Fruit fly (Drosophila melanogaster) whole organism, adult: ENCODE data around the gene CG7778.
A peak's percentile ranks its signal among the peaks of the same experiment; 100 is the strongest.

Experiments used
- CG11617 ChIP-seq: fragments of 200-800 bp; sonication (Bioruptor generic); optimal IDR thresholded peaks from 2 replicates; lab custom pipeline; 2017; ENCODE audit warnings: mild to moderate bottlenecking, missing biosample characterization, missing genetic modification reagents, missing genetic modification characterization
- CG12768 ChIP-seq: fragments of 200-800 bp; sonication (Bioruptor generic); optimal IDR thresholded peaks from 2 replicates; lab custom pipeline; 2017; ENCODE audit warnings: missing biosample characterization, missing genetic modification characterization, mild to moderate bottlenecking, moderate library complexity, missing genetic modification reagents
- CG14711 ChIP-seq: fragments of 200-800 bp; sonication (Bioruptor generic); optimal IDR thresholded peaks from 2 replicates; lab custom pipeline; 2018; ENCODE audit warnings: missing biosample characterization, mild to moderate bottlenecking, missing genetic modification characterization, moderate library complexity
- CG1620 ChIP-seq: fragments of 200-800 bp; sonication (Bioruptor generic); optimal IDR thresholded peaks from 2 replicates; lab custom pipeline; 2016; ENCODE audit warnings: missing biosample characterization, missing genetic modification characterization
- CG33017 ChIP-seq: fragments of 200-800 bp; sonication (Bioruptor generic); optimal IDR thresholded peaks from 2 replicates; lab custom pipeline; 2018; ENCODE audit warnings: missing biosample characterization, mild to moderate bottlenecking, missing genetic modification characterization, moderate library complexity
- CG5204 ChIP-seq: fragments of 200-800 bp; sonication (Bioruptor generic); optimal IDR thresholded peaks from 2 replicates; lab custom pipeline; 2016; ENCODE audit warnings: missing biosample characterization, missing genetic modification characterization
- CG7045 ChIP-seq: fragments of 200-800 bp; sonication (Bioruptor generic); optimal IDR thresholded peaks from 2 replicates; lab custom pipeline; 2017; ENCODE audit warnings: missing biosample characterization, mild to moderate bottlenecking, missing genetic modification characterization
- CG7101 ChIP-seq: fragments of 200-800 bp; sonication (Bioruptor generic); optimal IDR thresholded peaks from 2 replicates; lab custom pipeline; 2018; ENCODE audit warnings: missing biosample characterization, mild to moderate bottlenecking, missing genetic modification characterization, moderate library complexity
- Clk ChIP-seq: fragments of 200-800 bp; sonication (Bioruptor generic); optimal IDR thresholded peaks from 2 replicates; lab custom pipeline; 2017; ENCODE audit warnings: missing biosample characterization, missing genetic modification characterization
- Crg-1 ChIP-seq: fragments of 200-800 bp; sonication (Bioruptor generic); optimal IDR thresholded peaks from 2 replicates; lab custom pipeline; 2016; ENCODE audit warnings: missing biosample characterization, missing genetic modification characterization
- Hr96 ChIP-seq: fragments of 200-800 bp; sonication (Bioruptor generic); optimal IDR thresholded peaks from 2 replicates; lab custom pipeline; 2016; ENCODE audit warnings: missing biosample characterization, missing genetic modification characterization
- Mnt ChIP-seq: fragments of 200-800 bp; sonication (Bioruptor generic); optimal IDR thresholded peaks from 2 replicates; lab custom pipeline; 2016; ENCODE audit warnings: missing biosample characterization, mild to moderate bottlenecking, missing genetic modification characterization
- bab1 ChIP-seq: fragments of 200-800 bp; sonication (Bioruptor generic); optimal IDR thresholded peaks from 3 replicates; lab custom pipeline; 2019; ENCODE audit warnings: missing biosample characterization, mild to moderate bottlenecking, missing genetic modification characterization, moderate library complexity
- cic ChIP-seq: fragments of 200-800 bp; sonication (Bioruptor generic); optimal IDR thresholded peaks from 2 replicates; lab custom pipeline; 2017; ENCODE audit warnings: missing biosample characterization, mild to moderate bottlenecking, missing genetic modification characterization, moderate library complexity
- cnc ChIP-seq, 2 experiments: fragments of >200 bp; optimal IDR thresholded peaks; 2 replicates each; lab custom pipeline; 2017
- kay ChIP-seq: fragments of 200-800 bp; sonication (Bioruptor generic); peaks from one replicate; lab custom pipeline; 2016; ENCODE audit warnings: missing biosample characterization, missing genetic modification characterization, borderline replicate concordance
- ovo ChIP-seq: fragments of 200-800 bp; sonication (Bioruptor generic); optimal IDR thresholded peaks from 2 replicates; lab custom pipeline; 2016; ENCODE audit warnings: missing biosample characterization, missing genetic modification characterization
- pad ChIP-seq: fragments of 200-800 bp; sonication (Bioruptor generic); optimal IDR thresholded peaks from 3 replicates; lab custom pipeline; 2017; ENCODE audit warnings: missing biosample characterization, missing genetic modification characterization, mild to moderate bottlenecking, moderate library complexity, missing genetic modification reagents
- tj ChIP-seq: fragments of 200-800 bp; sonication (Bioruptor generic); optimal IDR thresholded peaks from 3 replicates; lab custom pipeline; 2017; ENCODE audit warnings: missing biosample characterization, mild to moderate bottlenecking, missing genetic modification characterization, moderate library complexity
- toe ChIP-seq: fragments of 200-800 bp; sonication (Bioruptor generic); optimal IDR thresholded peaks from 2 replicates; lab custom pipeline; 2016; ENCODE audit warnings: missing biosample characterization, missing genetic modification characterization

Gene CG7778

DNA sequence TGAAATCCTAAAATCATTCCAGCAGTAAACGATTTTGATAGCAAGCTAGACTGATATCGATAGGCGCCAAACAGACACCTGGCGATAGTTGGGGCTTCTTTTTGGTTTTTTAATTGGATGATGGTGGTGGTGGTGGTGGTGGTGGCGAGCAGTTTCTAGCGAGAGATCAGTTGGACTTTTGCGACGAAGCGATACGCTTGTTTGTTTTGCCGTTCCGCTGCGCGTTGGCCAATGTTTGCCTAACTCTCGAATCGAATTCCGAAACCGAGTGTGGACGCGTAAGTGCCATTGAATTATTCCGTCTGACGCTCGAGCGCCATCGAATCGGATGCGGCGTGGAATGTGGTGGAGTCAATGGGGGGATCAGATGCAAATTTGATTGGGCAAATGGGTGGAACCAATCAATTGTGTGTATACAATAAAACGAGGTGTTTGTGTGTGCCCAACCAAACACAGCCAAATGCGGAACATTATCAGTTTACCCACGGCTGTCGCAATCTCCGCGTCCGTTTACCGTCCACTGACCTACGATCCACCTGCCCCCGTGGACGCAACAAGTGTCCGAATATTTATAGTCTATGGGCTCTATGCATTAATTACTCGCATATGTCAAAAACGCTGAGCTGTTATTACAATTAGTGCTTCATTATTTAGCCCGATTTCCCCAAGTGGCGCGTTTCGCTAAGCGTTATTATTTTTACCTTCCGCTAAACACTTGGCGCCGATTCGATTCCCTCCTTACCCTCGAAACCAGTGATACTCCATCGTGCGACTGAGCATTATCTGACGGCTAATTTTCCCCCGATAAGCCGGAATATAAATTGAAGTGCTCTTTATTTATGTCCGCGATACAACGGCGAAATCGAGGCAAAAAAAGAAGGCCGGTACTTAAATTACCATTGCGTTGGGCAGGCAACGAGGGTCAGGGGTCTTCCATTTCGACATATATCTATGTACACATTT is 24.2 kb downstream of the CG7778 start, which contains the start of gene CG17292:
CG17292 (plus strand) TSS at position 91 of the 963 bp plus-strand sequence.
- peak; percentile 37 for TF ChIP-seq Crg-1
- TF ChIP-seq Hr96 = no peak
- TF ChIP-seq CG14711 (tag; lab: Kevin White, UChicago) = peak; percentile 17
- TF ChIP-seq CG5204 = no peak
- TF ChIP-seq CG7045 (GFP tag; lab: Kevin White, UChicago) = no peak
- TF ChIP-seq kay (GFP tag; lab: Kevin White, UChicago) = no peak
- TF ChIP-seq Mnt = peak; percentile 81
- TF ChIP-seq Clk (GFP tag; lab: Kevin White, UChicago) = peak; percentile 42
- peak; percentile 65 for TF ChIP-seq CG7101
- TF ChIP-seq CG1620 = peak; percentile 49
- TF ChIP-seq cnc (optimal IDR thresholded peaks at IDR 0.05; lab: Kevin White, UChicago) = no peak
- peak; percentile 90 for TF ChIP-seq cic (GFP tag; lab: Kevin White, UChicago)
- TF ChIP-seq CG33017 (tag; lab: Kevin White, UChicago) = peak; percentile 62
- peak; percentile 52 for TF ChIP-seq pad
- TF ChIP-seq CG12768 (GFP tag; lab: Kevin White, UChicago) = peak; percentile 79
- peak; percentile 58 for TF ChIP-seq ovo (GFP tag; lab: Kevin White, UChicago)
- TF ChIP-seq tj (GFP tag; lab: Kevin White, UChicago) = peak; percentile 72
- TF ChIP-seq bab1 (GFP tag; lab: Kevin White, UChicago) = peak; percentile 88
- TF ChIP-seq toe (GFP tag; lab: Kevin White, UChicago) = peak; percentile 62
- peak; percentile 70 for TF ChIP-seq CG11617

DNA sequence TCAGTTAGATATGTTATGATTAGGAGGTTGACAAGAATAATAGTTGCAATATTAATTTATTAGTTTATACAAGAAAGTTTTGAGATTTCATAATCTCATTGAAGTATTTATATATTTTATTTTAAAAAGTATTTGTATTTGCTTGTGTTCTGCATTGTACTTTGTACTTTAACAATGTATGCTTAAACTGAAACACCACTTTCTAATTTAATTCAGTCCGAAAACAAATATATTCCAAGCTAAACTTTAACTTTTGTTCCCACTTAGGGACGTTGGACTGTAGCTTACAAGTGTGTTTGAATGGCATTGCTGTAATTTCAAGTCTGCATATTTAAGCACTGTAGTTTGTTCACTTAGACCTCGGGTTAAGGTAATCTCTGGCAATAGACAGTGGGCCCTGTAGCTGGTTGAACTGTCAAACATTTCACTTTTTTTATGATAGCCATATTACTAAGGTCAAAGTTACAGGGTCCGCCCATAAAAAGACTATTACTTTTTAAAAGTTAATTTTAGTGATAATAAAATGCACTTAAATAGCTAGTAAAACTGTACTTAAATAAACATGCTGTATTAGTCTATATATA is 25.0 kb downstream of the CG7778 start:
- TF ChIP-seq CG14711 (tag; lab: Kevin White, UChicago) (peak; percentile 29), CG12768 (GFP tag; lab: Kevin White, UChicago) (peak; percentile 64), kay (GFP tag; lab: Kevin White, UChicago) (no peak), CG7101 (peak; percentile 17), toe (GFP tag; lab: Kevin White, UChicago) (peak; percentile 22), cnc (optimal IDR thresholded peaks at IDR 0.05; lab: Kevin White, UChicago) (no peak), bab1 (GFP tag; lab: Kevin White, UChicago) (peak; percentile 9), tj (GFP tag; lab: Kevin White, UChicago) (no peak)

dm6 chr2L:8372248-8372647 is 25.8 kb downstream of the CG7778 start:
- no peak for TF ChIP-seq pad
- TF ChIP-seq kay (GFP tag; lab: Kevin White, UChicago) = no peak
- no peak for TF ChIP-seq CG14711 (tag; lab: Kevin White, UChicago)
- no peak for TF ChIP-seq Hr96
- TF ChIP-seq CG7101 = no peak
- no peak for TF ChIP-seq bab1 (GFP tag; lab: Kevin White, UChicago)
- no peak for TF ChIP-seq toe (GFP tag; lab: Kevin White, UChicago)
- TF ChIP-seq Crg-1 = no peak
- TF ChIP-seq CG12768 (GFP tag; lab: Kevin White, UChicago) = no peak
- no peak for TF ChIP-seq tj (GFP tag; lab: Kevin White, UChicago)
- no peak for TF ChIP-seq CG5204
- no peak for TF ChIP-seq CG7045 (GFP tag; lab: Kevin White, UChicago)
- TF ChIP-seq Clk (GFP tag; lab: Kevin White, UChicago) = no peak
- TF ChIP-seq CG1620 = no peak
- TF ChIP-seq ovo (GFP tag; lab: Kevin White, UChicago) = no peak
- no peak for TF ChIP-seq Mnt
- TF ChIP-seq cic (GFP tag; lab: Kevin White, UChicago) = no peak
- no peak for TF ChIP-seq CG11617
- no peak for TF ChIP-seq cnc (optimal IDR thresholded peaks at IDR 0.05; lab: Kevin White, UChicago)
- TF ChIP-seq CG33017 (tag; lab: Kevin White, UChicago) = no peak

dm6 chr2L:8374235-8374634 is 27.8 kb downstream of the CG7778 start, which contains the start of gene Wdr82:
Gene Wdr82 (plus strand): TSS chr2L:8374461.
- TF ChIP-seq tj (GFP tag; lab: Kevin White, UChicago) = no peak
- peak; percentile 56 for TF ChIP-seq bab1 (GFP tag; lab: Kevin White, UChicago)

- peak; percentile 95 for TF ChIP-seq pad
- TF ChIP-seq CG1620 = peak; percentile 98
- peak; percentile 94 for TF ChIP-seq Mnt
- peak; percentile 95 for TF ChIP-seq Hr96
- peak; percentile 98 for TF ChIP-seq Crg-1
- peak; percentile 100 for TF ChIP-seq CG12768 (GFP tag; lab: Kevin White, UChicago)
- peak; percentile 93 for TF ChIP-seq cic (GFP tag; lab: Kevin White, UChicago)
- TF ChIP-seq CG5204 = no peak
- TF ChIP-seq CG7101 = peak; percentile 100
- peak; percentile 98 for TF ChIP-seq Clk (GFP tag; lab: Kevin White, UChicago)
- TF ChIP-seq CG14711 (tag; lab: Kevin White, UChicago) = peak; percentile 99
- TF ChIP-seq toe (GFP tag; lab: Kevin White, UChicago) = peak; percentile 98
- TF ChIP-seq cnc (optimal IDR thresholded peaks at IDR 0.05; lab: Kevin White, UChicago) = no peak
- TF ChIP-seq ovo (GFP tag; lab: Kevin White, UChicago) = peak; percentile 88
- TF ChIP-seq bab1 (GFP tag; lab: Kevin White, UChicago) = peak; percentile 100
- peak; percentile 99 for TF ChIP-seq CG11617
- TF ChIP-seq tj (GFP tag; lab: Kevin White, UChicago) = peak; percentile 88
- peak; percentile 99 for TF ChIP-seq CG7045 (GFP tag; lab: Kevin White, UChicago)
- TF ChIP-seq CG33017 (tag; lab: Kevin White, UChicago) = peak; percentile 99
- TF ChIP-seq kay (GFP tag; lab: Kevin White, UChicago) = peak; percentile 97
Measured at dm6 chr2L:8376717-8377116, 30.3 kb downstream of the CG7778 start, which contains the start of the genes CG13390 and CG17294. Gene CG13390 (minus strand): TSS chr2L:8376797. Gene CG17294 (plus strand): TSS chr2L:8377035.
